Fruit fly (Drosophila melanogaster): Measurements from ENCODE around the gene CG11899.
A peak's percentile ranks its signal among the peaks of the same experiment; 100 is the strongest.

CG11899 gene

DNA sequence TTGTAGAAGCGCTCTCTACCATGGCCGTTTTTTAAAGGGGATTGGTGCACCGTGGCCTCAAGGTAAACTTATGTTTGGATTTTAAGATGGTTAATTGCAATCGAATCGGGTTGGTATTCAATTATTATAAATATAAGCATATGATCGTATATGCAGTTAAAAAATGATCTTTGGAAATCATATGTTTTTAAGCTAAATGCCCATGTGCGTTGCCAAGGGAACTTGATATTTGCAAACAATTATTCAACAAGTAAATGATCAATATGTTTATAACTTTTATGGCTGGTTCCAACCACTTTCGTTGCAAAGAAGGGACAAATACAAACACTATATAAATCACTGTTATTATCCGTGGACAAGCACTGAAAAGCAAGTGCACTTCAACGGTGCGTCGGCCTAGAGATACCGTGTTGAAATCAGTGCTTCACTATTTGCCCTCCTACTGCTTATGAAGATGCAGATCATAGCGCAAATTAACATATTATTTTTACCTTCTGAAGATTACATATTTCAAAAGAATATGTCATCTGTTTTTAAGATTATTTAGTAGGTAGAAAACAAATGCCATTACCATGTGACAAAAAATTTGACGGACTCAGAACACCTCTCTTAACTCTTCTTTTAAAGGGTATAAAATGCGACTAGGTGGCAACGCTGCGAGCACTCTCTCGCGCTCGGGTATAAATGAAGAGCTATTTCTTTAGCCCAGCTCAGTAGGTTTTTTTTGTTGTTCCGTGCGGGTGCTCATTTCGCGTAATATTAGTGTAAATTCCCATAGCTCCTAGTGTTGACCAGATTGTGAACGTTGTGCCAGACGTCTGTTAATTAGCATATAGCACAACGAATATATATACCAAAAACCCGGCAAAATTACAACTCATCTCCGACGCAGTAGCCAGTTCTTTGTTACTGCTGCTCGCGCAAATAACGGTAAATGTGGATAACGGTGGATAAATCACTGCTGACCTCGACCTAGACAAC is 42.5 kb upstream of the CG11899 start, which contains the start of gene rdog (continued):
- TF ChIP-seq org-1 (GFP tag; optimal IDR thresholded peaks at IDR 0.05): peak; percentile 68
- peak; percentile 48 for TF ChIP-seq psq (GFP tag; optimal IDR thresholded peaks at IDR 0.05)
- no peak for TF ChIP-seq Dp (GFP tag; optimal IDR thresholded peaks at IDR 0.05)
- peak; percentile 88 for TF ChIP-seq CG17361 (GFP tag; IDR thresholded peaks at IDR 0.05)
- 0 out of 3 replicates have a peak, but pooled peaks have one; percentile 46 for TF ChIP-seq Opbp (GFP tag; IDR thresholded peaks at IDR 0.05; ENCODE audit: partially characterized antibody)
- TF ChIP-seq CG4404 (GFP tag; IDR thresholded peaks at IDR 0.05): peak; percentile 69
- TF ChIP-seq mam (GFP tag; optimal IDR thresholded peaks at IDR 0.05): peak; percentile 75
- peak; percentile 25 for TF ChIP-seq CG8281 (tag; optimal IDR thresholded peaks at IDR 0.05)
- TF ChIP-seq Six4 (GFP tag; optimal IDR thresholded peaks at IDR 0.05): peak; percentile 75
- TF ChIP-seq Poxn (GFP tag; IDR thresholded peaks at IDR 0.05): no peak
- TF ChIP-seq pho (GFP tag; optimal IDR thresholded peaks at IDR 0.05): peak; percentile 83
- peak; percentile 54 for TF ChIP-seq CG2202 (tag; optimal IDR thresholded peaks at IDR 0.05)
- TF ChIP-seq Rx (GFP tag; IDR thresholded peaks at IDR 0.05): peak; percentile 42; the same call in 1 of the 2 replicates
- TF ChIP-seq Fer1 (GFP tag; optimal IDR thresholded peaks at IDR 0.05): peak; percentile 79
- TF ChIP-seq crc (GFP tag; optimal IDR thresholded peaks at IDR 0.05): peak; percentile 58
- peak; percentile 38; the same call in 1 of the 3 replicates for TF ChIP-seq otp (GFP tag; IDR thresholded peaks at IDR 0.05)
- no peak for TF ChIP-seq ash1 (GFP tag; optimal IDR thresholded peaks at IDR 0.05)
- peak; percentile 47 for TF ChIP-seq luna (GFP tag; optimal IDR thresholded peaks at IDR 0.05)
- TF ChIP-seq gsb (GFP tag; IDR thresholded peaks at IDR 0.05): no peak
- TF ChIP-seq Eip74EF (GFP tag; optimal IDR thresholded peaks at IDR 0.05): no peak
- no peak for TF ChIP-seq CG11085 (GFP tag; IDR thresholded peaks at IDR 0.05)
- TF ChIP-seq sima (GFP tag; optimal IDR thresholded peaks at IDR 0.05): no peak
- peak; percentile 41 for TF ChIP-seq Dad (GFP tag; optimal IDR thresholded peaks at IDR 0.05)
- peak; percentile 64 for TF ChIP-seq tgo (GFP tag; IDR thresholded peaks at IDR 0.05)
- no peak for TF ChIP-seq Dip2 (GFP tag; IDR thresholded peaks at IDR 0.05)
- TF ChIP-seq az2 (GFP tag; optimal IDR thresholded peaks at IDR 0.05): peak; percentile 88
- peak; percentile 35; the same call in 1 of the 2 replicates for TF ChIP-seq CG13287 (GFP tag; IDR thresholded peaks at IDR 0.05; ENCODE audit: partially characterized antibody)
- TF ChIP-seq D19B (GFP tag; optimal IDR thresholded peaks at IDR 0.05): peak; percentile 99
- TF ChIP-seq ro (GFP tag; IDR thresholded peaks at IDR 0.05): no peak
- no peak for TF ChIP-seq D (optimal IDR thresholded peaks at IDR 0.05)
- peak; percentile 63 for TF ChIP-seq D (GFP tag; optimal IDR thresholded peaks at IDR 0.05)
- TF ChIP-seq CG7987 (GFP tag; optimal IDR thresholded peaks at IDR 0.05): peak; percentile 46
- TF ChIP-seq B-H2 (GFP tag; optimal IDR thresholded peaks at IDR 0.05): peak; percentile 58
- TF ChIP-seq CG11456 (GFP tag; IDR thresholded peaks at IDR 0.05): 0 out of 3 replicates have a peak, but pooled peaks have one; percentile 61
- TF ChIP-seq Hr3 (GFP tag; optimal IDR thresholded peaks at IDR 0.05): peak; percentile 73
- TF ChIP-seq nerfin-1 (tag; optimal IDR thresholded peaks at IDR 0.05): peak; percentile 71
- peak; percentile 33 for TF ChIP-seq Sin3A (optimal IDR thresholded peaks at IDR 0.05)
- peak; percentile 74 for TF ChIP-seq Rfx (GFP tag; IDR thresholded peaks at IDR 0.05)
- no peak for TF ChIP-seq CG14965 (GFP tag; optimal IDR thresholded peaks at IDR 0.05; ENCODE audit: borderline replicate concordance)
- peak; percentile 86 for TF ChIP-seq CoRest (tag; optimal IDR thresholded peaks at IDR 0.05)
- peak; percentile 60 for TF ChIP-seq her (GFP tag; optimal IDR thresholded peaks at IDR 0.05)
- no peak for TF ChIP-seq CG31365 (tag; optimal IDR thresholded peaks at IDR 0.05)
- TF ChIP-seq Dref (GFP tag; IDR thresholded peaks at IDR 0.05): no peak
- TF ChIP-seq chm (GFP tag; IDR thresholded peaks at IDR 0.05): 0 out of 2 replicates have a peak, but pooled peaks have one; percentile 36
- peak; percentile 90 for TF ChIP-seq gro (GFP tag; optimal IDR thresholded peaks at IDR 0.05)
- TF ChIP-seq CG3281 (GFP tag; optimal IDR thresholded peaks at IDR 0.05): peak; percentile 84
- TF ChIP-seq pnt (GFP tag; optimal IDR thresholded peaks at IDR 0.05): peak; percentile 66
- peak; percentile 56 for TF ChIP-seq CG3838 (GFP tag; optimal IDR thresholded peaks at IDR 0.05)
- peak; percentile 80 for TF ChIP-seq CG12942 (GFP tag; optimal IDR thresholded peaks at IDR 0.05)

All from whole organism, embryonic.